Worm (Caenorhabditis elegans): ENCODE data around the gene F16G10.3.

DNA sequence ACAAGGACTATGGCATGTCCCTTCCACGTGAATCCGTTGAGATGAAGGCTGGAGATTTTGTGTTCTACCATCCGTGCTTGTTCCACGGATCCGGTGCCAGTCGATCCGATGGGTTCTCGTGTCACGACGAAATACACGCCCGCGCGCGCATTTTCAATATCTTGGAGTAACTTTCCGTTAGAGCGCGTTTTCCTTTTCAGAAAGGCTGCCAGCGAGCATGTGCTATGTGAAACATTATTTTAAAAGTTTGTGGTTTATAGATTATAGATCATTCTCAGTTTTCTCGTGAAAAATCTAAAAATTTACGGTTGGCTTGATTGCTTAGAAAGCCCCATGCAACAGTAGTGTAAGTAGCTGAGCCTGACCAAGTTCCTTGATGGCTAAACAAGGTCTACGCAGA, 46.6 kb downstream of the F16G10.3 start, which contains the start of gene fbxc-20:
- TF ChIP-seq nhr-237 (tag; optimal IDR thresholded peaks at IDR 0.05) (no peak), lin-13 (GFP tag; optimal IDR thresholded peaks at IDR 0.05) (no peak)

Data from whole organism, L1 larva.